Fruit fly (Drosophila melanogaster): ENCODE results near the gene CG9727.
A peak's percentile ranks its signal among the peaks of the same experiment; 100 is the strongest.

The CG9727 gene

dm6 chr3R:6457055-6457391, 547 bp upstream of the CG9727 start, which contains the start of gene Zif (continued):
- TF ChIP-seq CG9727 (GFP tag; optimal IDR thresholded peaks at IDR 0.05) = no peak
- TF ChIP-seq Max (GFP tag; optimal IDR thresholded peaks at IDR 0.05) = peak; percentile 15
- no peak for TF ChIP-seq Mad (GFP tag; optimal IDR thresholded peaks at IDR 0.05)
- TF ChIP-seq sqz (GFP tag; optimal IDR thresholded peaks at IDR 0.05) = no peak
- TF ChIP-seq vnd (GFP tag; IDR thresholded peaks at IDR 0.05; ENCODE audit: partially characterized antibody) = no peak
- TF ChIP-seq ro (GFP tag; IDR thresholded peaks at IDR 0.05) = no peak
- no peak for TF ChIP-seq CG6683 (GFP tag; optimal IDR thresholded peaks at IDR 0.05)
- TF ChIP-seq Atf-2 (GFP tag; optimal IDR thresholded peaks at IDR 0.05) = no peak
- TF ChIP-seq Oli (tag; optimal IDR thresholded peaks at IDR 0.05) = no peak
- peak; percentile 37 for TF ChIP-seq CG30431 (GFP tag; optimal IDR thresholded peaks at IDR 0.05)
- TF ChIP-seq lola (GFP tag; optimal IDR thresholded peaks at IDR 0.05) = no peak
- TF ChIP-seq tgo (GFP tag; IDR thresholded peaks at IDR 0.05) = no peak
- TF ChIP-seq ems (GFP tag; optimal IDR thresholded peaks at IDR 0.05) = peak; percentile 45
- no peak for TF ChIP-seq inv (GFP tag; IDR thresholded peaks at IDR 0.05; ENCODE audit: partially characterized antibody)
- TF ChIP-seq CG14667 (GFP tag; IDR thresholded peaks at IDR 0.05) = no peak
- peak; percentile 31 for TF ChIP-seq CG17802 (tag; optimal IDR thresholded peaks at IDR 0.05)
- peak; percentile 82 for TF ChIP-seq E2f2 (GFP tag; IDR thresholded peaks at IDR 0.05)
- peak; percentile 34 for TF ChIP-seq Dad (GFP tag; optimal IDR thresholded peaks at IDR 0.05)
- TF ChIP-seq CG43689 (GFP tag; IDR thresholded peaks at IDR 0.05) = no peak
- TF ChIP-seq Eip74EF (GFP tag; optimal IDR thresholded peaks at IDR 0.05) = no peak
- TF ChIP-seq CG10147 (GFP tag; optimal IDR thresholded peaks at IDR 0.05) = no peak
- TF ChIP-seq nerfin-2 (GFP tag; IDR thresholded peaks at IDR 0.05; ENCODE audit: partially characterized antibody) = no peak
- no peak for TF ChIP-seq CG34224 (GFP tag; IDR thresholded peaks at IDR 0.05; ENCODE audit: partially characterized antibody)
- no peak for TF ChIP-seq CG10431 (GFP tag; optimal IDR thresholded peaks at IDR 0.05)
- TF ChIP-seq CG10979 (tag; optimal IDR thresholded peaks at IDR 0.05) = no peak
- no peak for TF ChIP-seq Elba2 (GFP tag; optimal IDR thresholded peaks at IDR 0.05)
- TF ChIP-seq CG8290 (GFP tag; optimal IDR thresholded peaks at IDR 0.05) = no peak
- TF ChIP-seq CG8290 (tag; optimal IDR thresholded peaks at IDR 0.05) = no peak
- 0 out of 2 replicates have a peak, but pooled peaks have one; percentile 26 for TF ChIP-seq CG14441 (GFP tag; IDR thresholded peaks at IDR 0.05)
- TF ChIP-seq CG5953 (GFP tag; IDR thresholded peaks at IDR 0.05) = no peak
- peak; percentile 71 for TF ChIP-seq CG8944 (GFP tag; optimal IDR thresholded peaks at IDR 0.05)
- no peak; the same call in 1 of the 2 replicates for TF ChIP-seq CG11247 (GFP tag; IDR thresholded peaks at IDR 0.05)
- no peak for TF ChIP-seq fd96Cb (tag; optimal IDR thresholded peaks at IDR 0.05)
- TF ChIP-seq fd3F (GFP tag; optimal IDR thresholded peaks at IDR 0.05) = no peak
- no peak for TF ChIP-seq Taf1 (GFP tag; IDR thresholded peaks at IDR 0.05)
- no peak for TF ChIP-seq CG17385 (GFP tag; optimal IDR thresholded peaks at IDR 0.05)
- no peak for TF ChIP-seq CG1024 (GFP tag; IDR thresholded peaks at IDR 0.05)
- TF ChIP-seq usp (GFP tag; optimal IDR thresholded peaks at IDR 0.05) = no peak
- no peak for TF ChIP-seq CG4707 (GFP tag; optimal IDR thresholded peaks at IDR 0.05)
- no peak for TF ChIP-seq CG17328 (GFP tag; IDR thresholded peaks at IDR 0.05)
- TF ChIP-seq CG7556 (GFP tag; optimal IDR thresholded peaks at IDR 0.05) = no peak
- TF ChIP-seq CG1603 (tag; optimal IDR thresholded peaks at IDR 0.05) = peak; percentile 76
- no peak for TF ChIP-seq tna (GFP tag; IDR thresholded peaks at IDR 0.05; ENCODE audit: partially characterized antibody)
- TF ChIP-seq trem (tag; optimal IDR thresholded peaks at IDR 0.05) = peak; percentile 23
- TF ChIP-seq MBD-R2 (GFP tag; IDR thresholded peaks at IDR 0.05) = peak; percentile 69
- TF ChIP-seq NFAT (GFP tag; IDR thresholded peaks at IDR 0.05) = peak; percentile 72
- no peak for TF ChIP-seq NK7.1 (GFP tag; optimal IDR thresholded peaks at IDR 0.05)
- TF ChIP-seq CG2199 (GFP tag; IDR thresholded peaks at IDR 0.05) = no peak
- peak; percentile 68 for TF ChIP-seq Dip3 (GFP tag; optimal IDR thresholded peaks at IDR 0.05)
- no peak; the same call in 2 of the 3 replicates for TF ChIP-seq croc (GFP tag; conservative IDR thresholded peaks at IDR 0.05)
- TF ChIP-seq Gug (GFP tag; IDR thresholded peaks at IDR 0.05) = peak; percentile 62; the same call in 3 of the 4 replicates
- peak; percentile 2 for TF ChIP-seq chn (GFP tag; optimal IDR thresholded peaks at IDR 0.05)

All from whole organism, embryonic.